Fruit fly (Drosophila melanogaster) whole organism, adult: Measurements from ENCODE around the gene eIF2Bepsilon.

Experiments
- CG11617 ChIP-seq: fragments of 200-800 bp; sonication (Bioruptor generic); optimal IDR thresholded peaks from 2 replicates; lab custom pipeline; 2017; ENCODE audit warnings: mild to moderate bottlenecking, missing biosample characterization, missing genetic modification reagents, missing genetic modification characterization
- CG12768 ChIP-seq: fragments of 200-800 bp; sonication (Bioruptor generic); optimal IDR thresholded peaks from 2 replicates; lab custom pipeline; 2017; ENCODE audit warnings: missing biosample characterization, missing genetic modification characterization, mild to moderate bottlenecking, moderate library complexity, missing genetic modification reagents
- CG14711 ChIP-seq: fragments of 200-800 bp; sonication (Bioruptor generic); optimal IDR thresholded peaks from 2 replicates; lab custom pipeline; 2018; ENCODE audit warnings: missing biosample characterization, mild to moderate bottlenecking, missing genetic modification characterization, moderate library complexity
- Crg-1 ChIP-seq: fragments of 200-800 bp; sonication (Bioruptor generic); optimal IDR thresholded peaks from 2 replicates; lab custom pipeline; 2016; ENCODE audit warnings: missing biosample characterization, missing genetic modification characterization
- Mnt ChIP-seq: fragments of 200-800 bp; sonication (Bioruptor generic); optimal IDR thresholded peaks from 2 replicates; lab custom pipeline; 2016; ENCODE audit warnings: missing biosample characterization, mild to moderate bottlenecking, missing genetic modification characterization
- bab1 ChIP-seq: fragments of 200-800 bp; sonication (Bioruptor generic); optimal IDR thresholded peaks from 3 replicates; lab custom pipeline; 2019; ENCODE audit warnings: missing biosample characterization, mild to moderate bottlenecking, missing genetic modification characterization, moderate library complexity
- pad ChIP-seq: fragments of 200-800 bp; sonication (Bioruptor generic); optimal IDR thresholded peaks from 3 replicates; lab custom pipeline; 2017; ENCODE audit warnings: missing biosample characterization, missing genetic modification characterization, mild to moderate bottlenecking, moderate library complexity, missing genetic modification reagents
- tj ChIP-seq: fragments of 200-800 bp; sonication (Bioruptor generic); optimal IDR thresholded peaks from 3 replicates; lab custom pipeline; 2017; ENCODE audit warnings: missing biosample characterization, mild to moderate bottlenecking, missing genetic modification characterization, moderate library complexity
- toe ChIP-seq: fragments of 200-800 bp; sonication (Bioruptor generic); optimal IDR thresholded peaks from 2 replicates; lab custom pipeline; 2016; ENCODE audit warnings: missing biosample characterization, missing genetic modification characterization

DNA sequence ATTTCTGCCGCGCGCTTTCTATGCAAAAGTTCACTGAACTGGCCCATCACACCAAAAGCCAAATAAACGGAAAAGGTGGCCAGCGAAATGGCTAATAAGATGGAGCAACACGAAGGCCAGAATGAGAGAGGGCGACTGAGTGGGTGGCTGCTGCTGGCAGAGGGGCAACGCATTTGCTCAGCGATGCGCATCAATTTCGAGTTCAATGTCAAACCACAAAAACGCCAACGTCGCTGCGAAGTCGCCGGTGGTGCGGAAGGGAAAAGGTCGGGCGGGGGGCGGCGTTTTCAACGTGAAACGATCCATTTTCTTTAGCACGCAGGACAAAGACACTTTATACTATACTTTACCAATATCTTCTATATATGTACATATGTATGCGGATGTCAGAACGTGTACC lies 26.9 kb upstream of the eIF2Bepsilon start:
- TF ChIP-seq toe (GFP tag; lab: Kevin White, UChicago) = no peak
- TF ChIP-seq CG14711 (tag; lab: Kevin White, UChicago) = no peak
- no peak for TF ChIP-seq pad (GFP tag; lab: Kevin White, UChicago)
- TF ChIP-seq tj (GFP tag; lab: Kevin White, UChicago) = no peak
- no peak for TF ChIP-seq CG12768
- TF ChIP-seq Crg-1 (GFP tag; lab: Kevin White, UChicago) = no peak
- no peak for TF ChIP-seq bab1 (GFP tag; lab: Kevin White, UChicago)
- TF ChIP-seq Mnt = no peak
- no peak for TF ChIP-seq CG11617 (GFP tag; lab: Kevin White, UChicago)
